Worm (Caenorhabditis elegans): ENCODE results near the gene F53F4.15.

Gene F53F4.15

DNA sequence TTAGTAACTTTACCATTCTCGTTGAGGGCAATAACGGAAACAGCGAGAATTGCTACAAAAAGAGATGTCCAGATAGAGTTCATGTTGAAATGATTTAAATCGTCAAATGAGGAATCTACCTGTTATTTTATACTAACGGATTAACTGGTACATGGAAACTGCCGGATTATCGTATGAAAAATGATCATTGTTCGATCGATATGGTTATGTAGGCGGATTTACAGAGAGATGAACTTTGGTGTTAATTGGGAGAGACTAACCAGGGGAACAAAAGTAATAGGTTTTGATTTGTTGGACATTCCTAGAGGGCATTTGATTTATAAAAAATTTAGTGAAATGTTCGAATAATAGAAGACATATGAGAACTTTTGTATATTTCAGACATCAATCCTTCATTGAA, 9.0 kb upstream of the F53F4.15 start, which contains the start of gene spig-9:
TSS of gene spig-9 (minus strand) at position 101 of the 400 bp plus-strand sequence.
- TF ChIP-seq set-16 (GFP tag; IDR thresholded peaks at IDR 0.05): no peak
- no peak for TF ChIP-seq mes-2 (tag; optimal IDR thresholded peaks at IDR 0.05; ENCODE audit: poor library complexity, severe bottlenecking)
- TF ChIP-seq ces-1 (GFP tag; optimal IDR thresholded peaks at IDR 0.05): no peak
- no peak for TF ChIP-seq nhr-42 (GFP tag; IDR thresholded peaks at IDR 0.05)
- TF ChIP-seq T20F7.1 (GFP tag; optimal IDR thresholded peaks at IDR 0.05): no peak
- TF ChIP-seq attf-4 (tag; optimal IDR thresholded peaks at IDR 0.05): no peak
- TF ChIP-seq aha-1 (tag): no peak
- no peak for TF ChIP-seq nhr-25 (tag; optimal IDR thresholded peaks at IDR 0.05; ENCODE audit: borderline replicate concordance, insufficient read depth)
- TF ChIP-seq zfp-3 (GFP tag; conservative IDR thresholded peaks at IDR 0.05): no peak
- no peak for TF ChIP-seq dve-1 (tag; optimal IDR thresholded peaks at IDR 0.05; ENCODE audit: insufficient read depth)
- no peak for TF ChIP-seq F44E2.7 (GFP tag; IDR thresholded peaks at IDR 0.05)

DNA sequence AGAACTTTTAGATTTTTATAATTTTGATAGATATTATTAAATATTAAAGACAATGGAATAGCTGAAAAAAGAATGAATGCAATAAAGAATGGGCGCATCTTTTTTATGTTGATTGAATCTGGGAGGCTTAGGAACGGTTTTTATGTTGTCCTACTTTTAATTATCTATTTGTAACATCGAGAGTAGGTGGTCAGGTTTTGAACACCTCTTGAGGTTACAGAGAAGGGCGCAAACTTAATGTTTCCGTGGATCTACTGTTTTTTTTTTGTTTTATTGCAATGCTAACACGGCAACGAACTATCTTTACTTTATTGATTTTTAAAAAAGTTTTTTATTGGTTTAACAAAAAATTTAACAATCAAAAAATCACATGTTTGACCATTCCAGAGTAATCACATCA, 6.9 kb upstream of the F53F4.15 start, which contains the start of gene F53F4.7:
TSS of gene F53F4.7 (minus strand) at position 101 of the 400 bp plus-strand sequence.
- TF ChIP-seq sdz-12 (GFP tag; optimal IDR thresholded peaks at IDR 0.05): no peak
- TF ChIP-seq aha-1 (tag): no peak
- no peak for TF ChIP-seq duxl-1 (tag; optimal IDR thresholded peaks at IDR 0.05; ENCODE audit: poor library complexity)

DNA sequence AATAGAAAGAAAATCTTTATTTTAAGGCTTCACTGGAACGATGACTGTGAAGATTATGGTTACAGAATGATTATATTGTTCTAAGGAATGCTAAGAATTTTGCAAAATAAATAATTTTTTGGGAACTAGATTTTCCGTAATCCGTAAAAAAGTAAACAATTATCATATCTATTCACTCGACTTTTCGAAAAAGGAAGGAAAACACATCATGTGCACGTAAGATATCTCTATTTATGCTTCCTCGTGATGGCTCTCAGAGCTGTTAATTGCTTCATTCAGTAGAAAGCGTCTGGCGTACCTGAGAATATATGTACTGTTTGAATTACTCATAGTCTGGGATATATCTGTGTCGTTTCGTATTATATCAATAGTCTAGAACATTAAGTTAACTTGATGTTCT, 1.0 kb upstream of the F53F4.15 start, which contains the start of gene srd-11:
TSS of gene srd-11 (minus strand) at position 101 of the 400 bp plus-strand sequence.
- TF ChIP-seq Y105C5A.15 (GFP tag; IDR thresholded peaks at IDR 0.05) (no peak), lin-13 (GFP tag; optimal IDR thresholded peaks at IDR 0.05) (no peak), zag-1 (tag; optimal IDR thresholded peaks at IDR 0.05) (no peak), lir-3 (tag; optimal IDR thresholded peaks at IDR 0.05) (no peak), aha-1 (tag) (no peak), ctbp-1 (GFP tag; IDR thresholded peaks at IDR 0.05) (no peak), daf-8 (GFP tag; IDR thresholded peaks at IDR 0.05) (no peak), lin-15B (tag; optimal IDR thresholded peaks at IDR 0.05) (no peak), ztf-11 (tag; optimal IDR thresholded peaks at IDR 0.05) (no peak), aly-2 (tag; optimal IDR thresholded peaks at IDR 0.05) (no peak), egl-27 (tag; optimal IDR thresholded peaks at IDR 0.05) (no peak), mxl-2 (GFP tag; conservative IDR thresholded peaks at IDR 0.05) (no peak), gei-8 (GFP tag; optimal IDR thresholded peaks at IDR 0.05) (no peak), mes-2 (tag; optimal IDR thresholded peaks at IDR 0.05; ENCODE audit: poor library complexity, severe bottlenecking) (no peak), dmd-8 (GFP tag; IDR thresholded peaks at IDR 0.05) (no peak), R02D3.7 (tag; optimal IDR thresholded peaks at IDR 0.05) (no peak), unc-130 (GFP tag; optimal IDR thresholded peaks at IDR 0.05) (no peak), lin-38 (GFP tag; IDR thresholded peaks at IDR 0.05) (no peak), lsy-2 (tag; optimal IDR thresholded peaks at IDR 0.05) (no peak), set-16 (GFP tag; IDR thresholded peaks at IDR 0.05) (no peak)

DNA sequence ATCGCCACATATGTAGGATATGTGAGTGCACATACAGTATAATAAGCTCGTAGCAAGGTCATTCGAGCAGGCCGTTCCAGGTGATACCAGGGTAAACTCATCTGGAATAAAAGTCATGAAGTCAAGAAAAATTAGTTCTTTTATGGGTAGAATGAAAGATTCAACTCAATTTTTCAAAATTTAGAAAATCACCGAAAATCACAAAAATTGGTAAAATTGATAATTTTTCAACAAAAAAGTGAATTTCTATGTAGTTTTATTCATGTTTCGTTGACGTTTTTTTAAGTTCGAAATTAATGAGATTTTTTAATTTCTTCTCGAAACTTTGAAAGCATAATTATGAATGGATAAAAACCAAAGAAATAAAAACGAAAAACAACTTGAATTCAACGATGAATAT, 944 bp downstream of the F53F4.15 start, which contains the start of gene F53F4.16:
TSS of gene F53F4.16 (minus strand) at position 101 of the 400 bp plus-strand sequence.
- TF ChIP-seq aly-2 (tag; optimal IDR thresholded peaks at IDR 0.05) (no peak), unc-62 (GFP tag; optimal IDR thresholded peaks at IDR 0.05 in 1 of 2) (peak in 1 of 2 experiments; percentile 54), unc-62 (tag; optimal IDR thresholded peaks at IDR 0.05) (no peak), F37D6.2 (tag; optimal IDR thresholded peaks at IDR 0.05) (no peak), Y75B8A.6 (GFP tag; IDR thresholded peaks at IDR 0.05) (no peak), zip-2 (tag; optimal IDR thresholded peaks at IDR 0.05) (no peak)
